Worm (Caenorhabditis elegans) whole organism, late embryonic: ENCODE measurements around the gene str-99.

Source experiments
- C38D4.7 ChIP-seq: fragments of 200-800 bp; sonication (Bioruptor generic); optimal IDR thresholded peaks from 2 replicates; lab custom pipeline; 2018; ENCODE audit warnings: mild to moderate bottlenecking, missing genetic modification characterization, moderate library complexity, missing compliant biosample characterization
- F13H6.1 ChIP-seq: sonication (generic microtip); optimal IDR thresholded peaks from 2 replicates; lab custom pipeline; 2016; ENCODE audit warnings: missing genetic modification characterization, missing compliant biosample characterization
- K02D7.2 ChIP-seq: sonication (generic microtip); optimal IDR thresholded peaks from 2 replicates; lab custom pipeline; 2017; ENCODE audit warnings: mild to moderate bottlenecking, missing genetic modification characterization, missing compliant biosample characterization
- ceh-18 ChIP-seq: sonication (generic microtip); optimal IDR thresholded peaks from 2 replicates; lab custom pipeline; 2016; ENCODE audit warnings: missing genetic modification characterization, missing compliant biosample characterization
- ceh-22 ChIP-seq: sonication (generic microtip); optimal IDR thresholded peaks from 2 replicates; lab custom pipeline; 2017; ENCODE audit warnings: missing biosample characterization, missing genetic modification characterization
- ceh-24 ChIP-seq: sonication (generic microtip); optimal IDR thresholded peaks from 2 replicates; lab custom pipeline; 2016; ENCODE audit warnings: mild to moderate bottlenecking, missing genetic modification characterization, missing compliant biosample characterization
- ceh-30 ChIP-seq: fragments of 150-350 bp; optimal IDR thresholded peaks from 2 replicates; lab custom pipeline; 2014; ENCODE audit warnings: missing biosample characterization, missing genetic modification characterization
- ceh-6 ChIP-seq: fragments of 200-800 bp; sonication (Bioruptor generic); optimal IDR thresholded peaks from 2 replicates; lab custom pipeline; 2018; ENCODE audit warnings: mild to moderate bottlenecking, missing genetic modification characterization, missing compliant biosample characterization
- dve-1 ChIP-seq: sonication (generic microtip); optimal IDR thresholded peaks from 2 replicates; lab custom pipeline; 2017; ENCODE audit warnings: antibody characterized with exemption, mild to moderate bottlenecking, missing genetic modification characterization, missing compliant biosample characterization
- elt-2 ChIP-seq: sonication (generic microtip); optimal IDR thresholded peaks from 2 replicates; lab custom pipeline; 2016; ENCODE audit warnings: missing genetic modification reagents, missing genetic modification characterization, missing compliant biosample characterization
- elt-4 ChIP-seq: sonication (generic microtip); optimal IDR thresholded peaks from 2 replicates; lab custom pipeline; 2016; ENCODE audit warnings: missing genetic modification characterization, missing compliant biosample characterization
- ets-4 ChIP-seq: sonication (generic microtip); optimal IDR thresholded peaks from 2 replicates; lab custom pipeline; 2016; ENCODE audit warnings: missing genetic modification characterization, missing compliant biosample characterization
- fax-1 ChIP-seq: sonication (generic microtip); optimal IDR thresholded peaks from 2 replicates; lab custom pipeline; 2016; ENCODE audit warnings: missing genotype, missing genetic modification characterization, missing compliant biosample characterization
- fkh-6 ChIP-seq: sonication (generic microtip); optimal IDR thresholded peaks from 2 replicates; lab custom pipeline; 2016; ENCODE audit warnings: missing genetic modification characterization, missing compliant biosample characterization
- hlh-13 ChIP-seq: fragments of 200-800 bp; sonication (Bioruptor generic); optimal IDR thresholded peaks from 2 replicates; lab custom pipeline; 2018; ENCODE audit warnings: mild to moderate bottlenecking, missing genetic modification characterization, missing compliant biosample characterization
- hlh-15 ChIP-seq: sonication (generic microtip); optimal IDR thresholded peaks from 2 replicates; lab custom pipeline; 2016; ENCODE audit warnings: missing genetic modification characterization, missing compliant biosample characterization
- hlh-30 ChIP-seq: sonication (generic microtip); optimal IDR thresholded peaks from 2 replicates; lab custom pipeline; 2017; ENCODE audit warnings: antibody characterized with exemption, missing genetic modification characterization, missing compliant biosample characterization; ENCODE audit not compliant: insufficient read depth
- lin-11 ChIP-seq: fragments of 200-800 bp; sonication (Bioruptor generic); optimal IDR thresholded peaks from 2 replicates; lab custom pipeline; 2018; ENCODE audit warnings: mild to moderate bottlenecking, missing genetic modification characterization, missing compliant biosample characterization
- nfya-1 ChIP-seq: sonication (generic microtip); optimal IDR thresholded peaks from 2 replicates; lab custom pipeline; 2017; ENCODE audit warnings: missing genetic modification characterization, mild to moderate bottlenecking, missing compliant biosample characterization, antibody characterized with exemption, moderate library complexity
- nhr-232 ChIP-seq: sonication (generic microtip); optimal IDR thresholded peaks from 2 replicates; lab custom pipeline; 2016; ENCODE audit warnings: missing genetic modification characterization, missing compliant biosample characterization
- npax-4 ChIP-seq: sonication (generic microtip); optimal IDR thresholded peaks from 2 replicates; lab custom pipeline; 2016; ENCODE audit warnings: missing genetic modification characterization, missing compliant biosample characterization
- odd-2 ChIP-seq: sonication (generic microtip); optimal IDR thresholded peaks from 2 replicates; lab custom pipeline; 2017; ENCODE audit warnings: antibody characterized with exemption, mild to moderate bottlenecking, missing genetic modification characterization, missing compliant biosample characterization
- pag-3 ChIP-seq: sonication (generic microtip); optimal IDR thresholded peaks from 2 replicates; lab custom pipeline; 2016; ENCODE audit warnings: missing compliant biosample characterization, missing genetic modification characterization, borderline replicate concordance
- pax-1 ChIP-seq: fragments of 150-350 bp; optimal IDR thresholded peaks from 2 replicates; lab custom pipeline; 2014; ENCODE audit warnings: missing biosample characterization, missing genetic modification characterization
- pha-2 ChIP-seq: sonication (generic microtip); optimal IDR thresholded peaks from 2 replicates; lab custom pipeline; 2017; ENCODE audit warnings: mild to moderate bottlenecking, missing genetic modification characterization, missing compliant biosample characterization
- pha-4 ChIP-seq: fragments of 150-350 bp; optimal IDR thresholded peaks from 2 replicates; lab custom pipeline; 2018; ENCODE audit warnings: missing biosample characterization, missing genetic modification reagents, missing genetic modification characterization
- pros-1 ChIP-seq: fragments of 150-350 bp; optimal IDR thresholded peaks from 2 replicates; lab custom pipeline; 2014; ENCODE audit warnings: missing biosample characterization, missing genetic modification reagents, missing genetic modification characterization
- ref-2 ChIP-seq: sonication (generic microtip); optimal IDR thresholded peaks from 2 replicates; lab custom pipeline; 2016; ENCODE audit warnings: missing genetic modification characterization, missing compliant biosample characterization
- sox-4 ChIP-seq: sonication (generic microtip); optimal IDR thresholded peaks from 2 replicates; lab custom pipeline; 2017; ENCODE audit warnings: mild to moderate bottlenecking, missing genetic modification characterization, inconsistent platforms, missing compliant biosample characterization
- tbx-2 ChIP-seq: sonication (generic microtip); optimal IDR thresholded peaks from 2 replicates; lab custom pipeline; 2016; ENCODE audit warnings: missing genetic modification characterization, missing compliant biosample characterization
- unc-3 ChIP-seq, 2 experiments: fragments of 200-800 bp in 1 of 2; sonication (Bioruptor generic) in 1 of 2; sonication (generic microtip) in 1 of 2; conservative IDR thresholded peaks in 1 of 2; optimal IDR thresholded peaks in 1 of 2; 2 replicates each; pipeline versions ENCODE4 v1.3.6 to Lab custom; 2016 to 2022; ENCODE audit warnings: missing compliant biosample characterization in 2 of 2, missing genetic modification characterization in 2 of 2, missing genetic modification reagents in 1 of 2
- unc-42 ChIP-seq: sonication (generic microtip); optimal IDR thresholded peaks from 2 replicates; lab custom pipeline; 2016; ENCODE audit warnings: missing genotype, missing genetic modification characterization, missing compliant biosample characterization
- unc-86 ChIP-seq: sonication (generic microtip); optimal IDR thresholded peaks from 2 replicates; lab custom pipeline; 2016; ENCODE audit warnings: missing genetic modification characterization, missing compliant biosample characterization
- zip-5 ChIP-seq: sonication (generic microtip); optimal IDR thresholded peaks from 2 replicates; lab custom pipeline; 2016; ENCODE audit warnings: missing genetic modification characterization, missing compliant biosample characterization

The str-99 gene

ce11 chrV:16190485-16190884, 32.2 kb upstream of the str-99 start, which contains the start of gene srh-281:
Gene srh-281 (plus strand): TSS chrV:16190785.
- TF ChIP-seq K02D7.2 (tag; lab: Kevin White, UChicago): no peak
- no peak for TF ChIP-seq ceh-30 (tag; lab: Kevin White, UChicago)
- TF ChIP-seq F13H6.1 (tag; lab: Kevin White, UChicago): no peak
- no peak for TF ChIP-seq pros-1 (tag; lab: Kevin White, UChicago)
- TF ChIP-seq zip-5 (tag; lab: Kevin White, UChicago): no peak
- no peak for TF ChIP-seq elt-4 (tag; lab: Kevin White, UChicago)
- no peak for TF ChIP-seq hlh-13
- TF ChIP-seq C38D4.7 (GFP tag; lab: Kevin White, UChicago): no peak
- TF ChIP-seq npax-4 (tag; lab: Kevin White, UChicago): no peak

DNA sequence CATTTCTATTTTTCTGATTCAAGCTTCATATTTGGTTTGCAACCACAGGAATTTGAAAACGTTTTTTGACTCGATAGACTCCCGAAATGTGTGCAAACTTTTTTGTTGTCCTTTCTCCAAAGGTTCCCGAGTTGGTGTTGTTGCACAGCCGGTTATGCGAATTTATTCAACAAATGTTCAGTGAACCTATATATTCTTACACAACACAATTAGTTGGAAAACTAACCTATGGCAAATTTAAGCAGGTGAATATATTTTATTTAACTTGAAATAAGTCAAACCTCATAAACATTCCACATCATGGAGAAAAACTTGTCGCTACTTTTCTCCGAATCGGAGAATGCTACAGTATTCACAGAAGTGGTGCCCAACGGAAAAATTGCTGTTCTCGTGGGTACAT, 25.1 kb upstream of the str-99 start, which contains the start of gene srz-14:
Gene srz-14, plus strand, starts transcription at position 301 of the 400 bp plus-strand sequence.
- TF ChIP-seq elt-2 (tag; lab: Kevin White, UChicago): no peak
- no peak for TF ChIP-seq zip-5 (tag; lab: Kevin White, UChicago)
- no peak for TF ChIP-seq lin-11 (tag; lab: Kevin White, UChicago)

ce11 chrV:16182918-16183317, 24.6 kb upstream of the str-99 start, which contains the start of gene srh-277:
Gene srh-277 (plus strand): TSS chrV:16183218.
- TF ChIP-seq zip-5 (tag; lab: Kevin White, UChicago) (no peak), ceh-22 (tag; lab: Kevin White, UChicago) (no peak), unc-86 (tag; lab: Kevin White, UChicago) (no peak), unc-3 (GFP tag; conservative IDR thresholded peaks at IDR 0.05; lab: Robert Waterston, UW) (no peak), unc-3 (tag; optimal IDR thresholded peaks at IDR 0.05; lab: Kevin White, UChicago) (no peak), tbx-2 (tag; lab: Kevin White, UChicago) (no peak), sox-4 (tag; lab: Kevin White, UChicago) (no peak), pax-1 (tag; lab: Kevin White, UChicago) (no peak), ref-2 (tag; lab: Kevin White, UChicago) (no peak), pag-3 (tag; lab: Kevin White, UChicago) (no peak)

- TF ChIP-seq fax-1 (tag; lab: Kevin White, UChicago): no peak
- no peak for TF ChIP-seq ref-2 (tag; lab: Kevin White, UChicago)
- no peak for TF ChIP-seq ets-4 (tag; lab: Kevin White, UChicago)
- no peak for TF ChIP-seq tbx-2 (tag; lab: Kevin White, UChicago)
- TF ChIP-seq nhr-232 (tag; lab: Kevin White, UChicago): no peak
- TF ChIP-seq pha-4 (tag; lab: Kevin White, UChicago): no peak
- no peak for TF ChIP-seq nfya-1 (tag; lab: Kevin White, UChicago)
- no peak for TF ChIP-seq pha-2 (tag; lab: Kevin White, UChicago)
- TF ChIP-seq ceh-22 (tag; lab: Kevin White, UChicago): no peak
- TF ChIP-seq ceh-6 (GFP tag; lab: Kevin White, UChicago): no peak
- no peak for TF ChIP-seq ceh-24 (tag; lab: Kevin White, UChicago)
- TF ChIP-seq unc-3 (GFP tag; conservative IDR thresholded peaks at IDR 0.05; lab: Robert Waterston, UW): no peak
- no peak for TF ChIP-seq unc-3 (tag; optimal IDR thresholded peaks at IDR 0.05; lab: Kevin White, UChicago)
- no peak for TF ChIP-seq ceh-18
- TF ChIP-seq dve-1: no peak
- no peak for TF ChIP-seq unc-42 (tag; lab: Kevin White, UChicago)
- no peak for TF ChIP-seq hlh-30 (tag; lab: Kevin White, UChicago)
Observed at ce11 chrV:16182110-16182509, 23.8 kb upstream of the str-99 start, which contains the start of gene srz-13. Gene srz-13 (plus strand): TSS chrV:16182410.

DNA sequence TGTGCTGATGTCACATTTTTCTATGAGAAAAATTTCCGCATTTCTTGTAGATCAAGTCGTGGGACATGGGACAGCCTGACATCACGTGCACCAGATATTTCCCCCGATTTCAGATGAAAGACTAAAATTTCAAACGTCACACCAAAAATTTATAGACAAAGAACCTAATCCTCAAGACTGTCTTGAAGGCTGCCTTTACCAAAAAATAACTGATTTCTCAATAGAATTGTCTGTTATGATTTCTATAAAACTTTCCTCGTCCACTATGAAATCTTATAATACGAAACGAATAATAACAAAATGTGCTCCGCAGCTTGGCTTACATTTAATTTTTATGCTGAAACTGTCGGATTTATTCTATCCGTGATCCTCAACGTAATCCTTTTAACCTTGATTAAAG, 22.1 kb upstream of the str-99 start, which contains the start of gene str-106:
Gene str-106, plus strand, starts transcription at position 301 of the 400 bp plus-strand sequence.
- TF ChIP-seq odd-2 (tag; lab: Kevin White, UChicago) (no peak), hlh-15 (tag; lab: Kevin White, UChicago) (no peak), fkh-6 (tag; lab: Kevin White, UChicago) (no peak)
